Worm (Caenorhabditis elegans) whole organism, L4 larva: ENCODE data around the gene R08D7.5.

Experiments used
- D1046.2 ChIP-seq: fragments of 200-800 bp; sonication (Bioruptor generic); IDR thresholded peaks from 2 replicates; pipeline ENCODE4 v1.3.6; 2022; ENCODE audit warnings: missing genetic modification characterization, missing compliant biosample characterization
- F44E2.7 ChIP-seq: fragments of 200-800 bp; sonication (Bioruptor generic); IDR thresholded peaks from 2 replicates; pipeline ENCODE4 v2.1.2; 2022; ENCODE audit warnings: missing genetic modification characterization, missing compliant biosample characterization
- F49E8.2 ChIP-seq: sonication (generic microtip); optimal IDR thresholded peaks from 2 replicates; lab custom pipeline; 2016; ENCODE audit warnings: missing compliant biosample characterization, mild to moderate bottlenecking, missing genetic modification characterization, borderline replicate concordance
- Y5F2A.4 ChIP-seq: fragments of 200-800 bp; sonication (Bioruptor generic); optimal IDR thresholded peaks from 2 replicates; lab custom pipeline; 2018; ENCODE audit warnings: mild to moderate bottlenecking, missing genetic modification characterization, missing compliant biosample characterization
- aha-1 ChIP-seq: fragments of 150-350 bp; peaks from one replicate; lab custom pipeline; 2014; ENCODE audit warnings: missing biosample characterization, missing genetic modification characterization
- aly-2 ChIP-seq: sonication (generic microtip); optimal IDR thresholded peaks from 2 replicates; lab custom pipeline; 2018; ENCODE audit warnings: missing biosample characterization, missing genetic modification characterization
- ceh-20 ChIP-seq: fragments of 200-800 bp; sonication (Bioruptor generic); IDR thresholded peaks from 2 replicates; pipeline ENCODE4 v1.3.6; 2022; ENCODE audit warnings: missing genetic modification reagents, missing genetic modification characterization, missing compliant biosample characterization
- ceh-44 ChIP-seq: fragments of 200-800 bp; sonication (Bioruptor generic); IDR thresholded peaks from 2 replicates; pipeline ENCODE4 v1.3.6; 2022; ENCODE audit warnings: missing genetic modification reagents, missing genetic modification characterization, missing compliant biosample characterization
- ceh-62 ChIP-seq: sonication (generic microtip); optimal IDR thresholded peaks from 2 replicates; lab custom pipeline; 2017; ENCODE audit warnings: missing biosample characterization, missing genetic modification characterization
- ceh-82 ChIP-seq: sonication (generic microtip); optimal IDR thresholded peaks from 2 replicates; lab custom pipeline; 2017; ENCODE audit warnings: missing biosample characterization, missing genetic modification characterization
- daf-8 ChIP-seq: fragments of 200-800 bp; sonication (Bioruptor generic); IDR thresholded peaks from 2 replicates; pipeline ENCODE4 v1.3.6; 2022; ENCODE audit warnings: missing genetic modification characterization, missing compliant biosample characterization
- dmd-8 ChIP-seq: fragments of 200-800 bp; sonication (Bioruptor generic); IDR thresholded peaks from 2 replicates; pipeline ENCODE4 v1.3.6; 2022; ENCODE audit warnings: missing genetic modification characterization, missing compliant biosample characterization
- dmd-9 ChIP-seq: fragments of 200-800 bp; sonication (Bioruptor generic); IDR thresholded peaks from 2 replicates; pipeline ENCODE4 v1.3.6; 2022; ENCODE audit warnings: missing genetic modification reagents, missing genetic modification characterization, missing compliant biosample characterization
- dve-1 ChIP-seq: sonication (generic microtip); optimal IDR thresholded peaks from 2 replicates; lab custom pipeline; 2017; ENCODE audit warnings: antibody characterized with exemption, mild to moderate bottlenecking, missing genetic modification characterization, missing compliant biosample characterization; ENCODE audit not compliant: insufficient read depth
- fos-1 ChIP-seq: fragments of 150-350 bp; optimal IDR thresholded peaks from 2 replicates; lab custom pipeline; 2014; ENCODE audit warnings: missing biosample characterization, missing genetic modification characterization
- hlh-11 ChIP-seq: fragments of 200-800 bp; sonication (Bioruptor generic); optimal IDR thresholded peaks from 2 replicates; lab custom pipeline; 2018; ENCODE audit warnings: mild to moderate bottlenecking, missing genetic modification characterization, missing compliant biosample characterization
- hlh-30 ChIP-seq: sonication (generic microtip); optimal IDR thresholded peaks from 2 replicates; lab custom pipeline; 2017; ENCODE audit warnings: antibody characterized with exemption, mild to moderate bottlenecking, missing genetic modification characterization, missing compliant biosample characterization; ENCODE audit not compliant: insufficient read depth
- lin-13 ChIP-seq: fragments of 150-350 bp; optimal IDR thresholded peaks from 2 replicates; lab custom pipeline; 2014; ENCODE audit warnings: missing biosample characterization, missing genetic modification reagents, missing genetic modification characterization
- lin-29 ChIP-seq: fragments of 200-800 bp; sonication (Bioruptor generic); IDR thresholded peaks from 2 replicates; pipeline ENCODE4 v1.3.6; 2022; ENCODE audit warnings: missing genetic modification reagents, missing genetic modification characterization, missing compliant biosample characterization
- lir-3 ChIP-seq: sonication (generic microtip); optimal IDR thresholded peaks from 2 replicates; lab custom pipeline; 2016; ENCODE audit warnings: mild to moderate bottlenecking, missing genetic modification characterization, missing compliant biosample characterization
- mes-2 ChIP-seq: sonication (generic microtip); optimal IDR thresholded peaks from 2 replicates; lab custom pipeline; 2016; ENCODE audit warnings: missing genotype, mild to moderate bottlenecking, missing genetic modification characterization, missing compliant biosample characterization; ENCODE audit not compliant: poor library complexity, severe bottlenecking
- mxl-3 ChIP-seq: fragments of 200-800 bp; sonication (Bioruptor generic); optimal IDR thresholded peaks from 2 replicates; lab custom pipeline; 2018; ENCODE audit warnings: mild to moderate bottlenecking, missing genetic modification characterization, missing compliant biosample characterization
- nhr-77 ChIP-seq: fragments of 150-350 bp; optimal IDR thresholded peaks from 2 replicates; lab custom pipeline; 2014; ENCODE audit warnings: missing biosample characterization, missing genetic modification characterization
- php-3 ChIP-seq: fragments of 200-800 bp; sonication (Bioruptor generic); IDR thresholded peaks from 2 replicates; pipeline ENCODE4 v1.3.6; 2022; ENCODE audit warnings: missing genetic modification reagents, missing genetic modification characterization, missing compliant biosample characterization
- rbr-2 ChIP-seq: sonication (generic microtip); optimal IDR thresholded peaks from 2 replicates; lab custom pipeline; 2016; ENCODE audit warnings: missing genotype, missing genetic modification characterization, missing compliant biosample characterization
- snpc-1.2 ChIP-seq: fragments of 200-800 bp; sonication (Bioruptor generic); IDR thresholded peaks from 2 replicates; pipeline ENCODE4 v1.3.6; 2022; ENCODE audit warnings: missing genetic modification reagents, missing genetic modification characterization, missing compliant biosample characterization
- unc-39 ChIP-seq: sonication (generic microtip); optimal IDR thresholded peaks from 2 replicates; lab custom pipeline; 2017; ENCODE audit warnings: missing biosample characterization, missing genetic modification characterization
- unc-62 ChIP-seq, 3 experiments: fragments of 150-350 bp in 1 of 3; sonication (generic microtip); optimal IDR thresholded peaks in 2 of 3; peaks in 1 of 3; 1 replicate in 1 of 3; 2 replicates in 2 of 3; lab custom pipeline; 2014 to 2017; ENCODE audit warnings: missing biosample characterization in 3 of 3, missing genetic modification characterization in 3 of 3, missing genetic modification reagents in 3 of 3, missing genotype in 1 of 3

R08D7.5 gene

DNA sequence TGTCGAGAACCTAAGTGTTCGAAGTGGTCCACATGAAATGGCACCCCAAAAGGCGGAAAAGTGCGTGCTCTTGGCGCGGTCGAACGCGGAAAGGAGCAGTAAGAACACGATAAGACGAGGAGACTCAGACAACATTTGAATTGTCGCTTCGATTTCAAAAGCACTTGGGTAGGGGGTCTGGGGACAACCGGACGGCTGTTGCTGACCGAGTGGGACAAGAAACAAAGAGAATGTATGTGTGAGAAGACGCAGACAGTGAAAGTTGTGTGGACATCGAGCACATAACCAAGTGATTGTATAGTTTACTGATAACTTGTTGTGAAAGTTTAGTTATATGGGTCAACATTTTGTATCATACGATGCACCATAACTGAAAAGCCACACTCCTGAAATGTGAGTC is 33.3 kb downstream of the R08D7.5 start (continued):
- TF ChIP-seq mes-2 (tag; lab: Kevin White, UChicago) (peak; percentile 51), hlh-30 (peak; percentile 39), mxl-3 (GFP tag; lab: Kevin White, UChicago) (peak; percentile 27), D1046.2 (GFP tag; lab: Robert Waterston, UW) (no peak), dve-1 (tag; lab: Kevin White, UChicago) (peak; percentile 48), rbr-2 (tag; lab: Kevin White, UChicago) (peak; percentile 4)

DNA sequence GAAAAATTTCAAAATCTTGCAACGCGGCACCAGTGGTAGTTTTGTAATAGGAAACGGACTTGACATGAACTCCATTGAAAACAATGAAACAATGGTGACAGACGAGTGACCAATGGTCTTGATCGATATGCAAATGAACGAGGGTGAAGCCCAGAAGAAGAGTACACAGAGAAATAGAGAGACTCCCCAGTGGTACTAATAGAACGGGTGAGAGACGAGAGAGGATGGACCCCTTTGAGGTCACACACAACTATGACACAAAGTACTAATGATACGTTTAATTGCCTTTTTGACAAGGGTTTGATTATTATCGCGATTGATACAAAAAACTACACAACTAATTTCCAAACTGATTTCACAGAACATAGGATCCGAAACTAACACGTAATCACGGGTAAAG is 36.1 kb downstream of the R08D7.5 start, which contains the start of gene F59B2.8:
Gene F59B2.8 (minus strand): TSS at position 151 of the 400 bp plus-strand sequence.
- TF ChIP-seq mes-2 (tag; lab: Kevin White, UChicago) (peak; percentile 29), lin-29 (no peak), aha-1 (tag; lab: Kevin White, UChicago) (peak; percentile 6)

DNA sequence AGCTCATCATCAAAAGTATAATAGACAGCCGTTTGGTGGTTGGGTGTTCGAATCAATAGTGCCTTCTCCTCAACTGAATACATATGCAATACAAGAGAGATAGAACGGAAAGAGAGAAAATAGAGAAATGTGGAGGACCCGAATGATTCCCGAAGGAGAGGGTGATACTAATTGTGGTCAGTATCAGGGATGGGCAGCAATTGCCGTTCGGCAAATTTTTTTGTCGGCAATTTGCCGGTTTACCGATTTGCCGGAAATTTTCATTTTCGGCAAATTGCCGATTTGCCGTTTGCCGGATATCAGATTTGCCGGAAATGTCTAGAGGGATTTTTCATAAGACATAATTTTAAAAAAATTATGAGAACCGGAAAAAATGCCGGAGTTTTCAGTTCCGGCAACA is 38.4 kb downstream of the R08D7.5 start, which contains the start of gene F59B2.9:
Gene F59B2.9 (minus strand): TSS at position 101 of the 400 bp plus-strand sequence.
- TF ChIP-seq F49E8.2, result no peak

DNA sequence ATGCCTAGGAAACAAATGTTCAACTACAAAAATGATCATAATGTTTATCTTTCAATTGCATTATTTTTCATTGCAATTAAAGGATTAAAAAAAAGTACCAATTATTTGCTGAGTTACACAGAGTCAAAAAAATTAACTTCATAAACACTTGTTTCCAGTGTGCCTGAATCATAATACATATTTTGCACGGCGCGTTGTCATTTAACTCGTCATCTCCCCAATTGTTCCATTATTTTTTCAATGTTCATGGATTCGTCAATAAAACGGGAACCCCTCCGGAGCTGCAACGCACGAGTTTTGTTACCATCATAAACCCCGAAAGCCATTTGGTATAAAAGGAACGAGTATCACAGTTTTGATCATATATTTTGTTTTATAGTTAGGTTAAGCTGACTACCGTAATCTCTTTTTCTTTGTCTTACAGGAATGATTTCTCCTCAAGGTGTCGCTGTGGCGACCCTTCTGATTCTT is 43.3 kb downstream of the R08D7.5 start, which contains the start of gene F59B2.12:
Gene F59B2.12 (plus strand): TSS at position 421 of the 471 bp plus-strand sequence.
- peak in 1 of 2 experiments; percentile 90 for TF ChIP-seq unc-62 (GFP tag; optimal IDR thresholded peaks at IDR 0.05 in 1 of 2; lab: Kevin White, UChicago)
- TF ChIP-seq unc-62 (tag; optimal IDR thresholded peaks at IDR 0.05; lab: Kevin White, UChicago), result no peak
- no peak for TF ChIP-seq aly-2 (tag; lab: Kevin White, UChicago)

DNA sequence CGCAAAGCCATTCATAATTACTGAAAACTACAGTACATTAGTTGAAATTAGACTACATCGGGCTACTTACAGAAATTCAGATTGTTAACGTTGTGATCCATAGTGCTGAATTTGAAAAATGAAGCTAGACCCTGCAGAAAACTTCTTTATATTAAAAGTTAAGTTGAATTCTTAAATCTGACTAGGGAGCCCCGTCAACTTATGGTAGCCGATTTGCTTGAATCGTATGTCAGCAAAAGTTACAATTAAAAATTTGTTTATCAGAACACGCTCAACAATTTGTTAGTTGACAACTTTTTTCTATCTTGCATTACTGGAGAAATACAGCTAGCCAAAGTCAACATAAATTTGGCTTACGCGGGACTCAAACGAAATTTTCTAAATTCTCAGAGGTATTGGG is 48.6 kb downstream of the R08D7.5 start, which contains the start of gene F59B2.14:
Gene F59B2.14 (minus strand): TSS at position 101 of the 400 bp plus-strand sequence.
- TF ChIP-seq hlh-11 (tag; lab: Kevin White, UChicago) (no peak), fos-1 (tag; lab: Kevin White, UChicago) (no peak), ceh-82 (tag; lab: Kevin White, UChicago) (no peak), nhr-77 (tag; lab: Kevin White, UChicago) (no peak), unc-39 (no peak), mxl-3 (GFP tag; lab: Kevin White, UChicago) (no peak), dmd-8 (GFP tag; lab: Robert Waterston, UW) (no peak), F44E2.7 (GFP tag; lab: Robert Waterston, UW) (no peak), lin-13 (GFP tag; lab: Kevin White, UChicago) (no peak), ceh-20 (GFP tag; lab: Robert Waterston, UW) (no peak), dmd-9 (GFP tag; lab: Robert Waterston, UW) (no peak), ceh-44 (GFP tag; lab: Robert Waterston, UW) (no peak), lir-3 (no peak), daf-8 (GFP tag; lab: Robert Waterston, UW) (no peak), php-3 (GFP tag; lab: Robert Waterston, UW) (no peak), snpc-1.2 (GFP tag; lab: Robert Waterston, UW) (no peak), Y5F2A.4 (GFP tag; lab: Kevin White, UChicago) (no peak)

DNA sequence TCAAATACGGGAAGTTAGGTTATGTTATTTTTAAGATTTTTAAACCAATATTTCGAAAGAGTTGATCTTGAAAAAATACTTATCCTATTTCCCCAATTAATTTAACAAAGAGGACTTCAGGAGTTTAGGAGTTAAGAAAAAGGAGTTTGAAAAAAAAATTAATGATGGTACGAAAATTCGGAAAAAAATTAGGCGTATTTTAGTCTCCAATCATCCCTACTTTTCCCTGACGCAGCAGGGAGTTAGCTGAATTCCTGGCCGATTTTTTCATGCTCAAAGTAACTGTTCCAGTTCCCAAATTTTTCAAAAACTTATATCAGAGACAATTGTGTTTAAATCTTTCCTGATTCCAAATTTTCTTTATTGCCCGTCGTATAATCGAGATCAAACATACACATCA is 49.7 kb downstream of the R08D7.5 start:
- peak in 1 of 2 experiments; percentile 92 for TF ChIP-seq unc-62 (GFP tag; optimal IDR thresholded peaks at IDR 0.05 in 1 of 2; lab: Kevin White, UChicago)
- no peak for TF ChIP-seq unc-62 (tag; optimal IDR thresholded peaks at IDR 0.05; lab: Kevin White, UChicago)
- no peak for TF ChIP-seq ceh-62 (tag; lab: Kevin White, UChicago)
